Worm (Caenorhabditis elegans) whole organism, midembryonic: Measurements from ENCODE around the gene clp-2.

ENCODE experiments used
- T22C8.4 ChIP-seq: fragments of 200-800 bp; sonication (Bioruptor generic); IDR thresholded peaks from 2 replicates; pipeline ENCODE4 v1.3.6; 2022; ENCODE audit warnings: missing genetic modification characterization, missing compliant biosample characterization
- cog-1 ChIP-seq: sonication (generic microtip); optimal IDR thresholded peaks from 2 replicates; lab custom pipeline; 2016; ENCODE audit warnings: missing genetic modification characterization, missing compliant biosample characterization
- flt-1 ChIP-seq: fragments of 200-800 bp; sonication (Bioruptor generic); IDR thresholded peaks from 2 replicates; pipeline ENCODE4 v1.3.6; 2022; ENCODE audit warnings: missing genetic modification characterization, missing compliant biosample characterization
- klf-2 ChIP-seq: fragments of 200-800 bp; sonication (Bioruptor generic); conservative IDR thresholded peaks from 2 replicates; pipeline ENCODE4 v1.3.6; 2022; ENCODE audit warnings: missing genetic modification reagents, missing genetic modification characterization, missing compliant biosample characterization
- med-1 ChIP-seq: sonication (generic microtip); optimal IDR thresholded peaks from 2 replicates; lab custom pipeline; 2017; ENCODE audit warnings: missing genetic modification characterization, mild to moderate bottlenecking, missing compliant biosample characterization, antibody characterized with exemption, missing genetic modification reagents; ENCODE audit not compliant: insufficient read depth
- ref-1 ChIP-seq: fragments of 200-800 bp; sonication (Bioruptor generic); conservative IDR thresholded peaks from 2 replicates; pipeline ENCODE4 v1.3.6; 2022; ENCODE audit warnings: missing genetic modification reagents, missing genetic modification characterization, missing compliant biosample characterization
- tab-1 ChIP-seq: fragments of 200-800 bp; sonication (Bioruptor generic); IDR thresholded peaks from 2 replicates; pipeline ENCODE4 v1.3.6; 2022; ENCODE audit warnings: missing genetic modification characterization, missing compliant biosample characterization
- ztf-23 ChIP-seq: fragments of 200-800 bp; sonication (Bioruptor generic); IDR thresholded peaks from 2 replicates; pipeline ENCODE4 v1.3.6; 2022; ENCODE audit warnings: missing genetic modification reagents, missing genetic modification characterization, missing compliant biosample characterization
- ztf-29 ChIP-seq: fragments of 200-800 bp; sonication (Bioruptor generic); IDR thresholded peaks from 2 replicates; pipeline ENCODE4 v1.3.6; 2022; ENCODE audit warnings: missing genetic modification reagents, missing genetic modification characterization, missing compliant biosample characterization

clp-2 gene

DNA sequence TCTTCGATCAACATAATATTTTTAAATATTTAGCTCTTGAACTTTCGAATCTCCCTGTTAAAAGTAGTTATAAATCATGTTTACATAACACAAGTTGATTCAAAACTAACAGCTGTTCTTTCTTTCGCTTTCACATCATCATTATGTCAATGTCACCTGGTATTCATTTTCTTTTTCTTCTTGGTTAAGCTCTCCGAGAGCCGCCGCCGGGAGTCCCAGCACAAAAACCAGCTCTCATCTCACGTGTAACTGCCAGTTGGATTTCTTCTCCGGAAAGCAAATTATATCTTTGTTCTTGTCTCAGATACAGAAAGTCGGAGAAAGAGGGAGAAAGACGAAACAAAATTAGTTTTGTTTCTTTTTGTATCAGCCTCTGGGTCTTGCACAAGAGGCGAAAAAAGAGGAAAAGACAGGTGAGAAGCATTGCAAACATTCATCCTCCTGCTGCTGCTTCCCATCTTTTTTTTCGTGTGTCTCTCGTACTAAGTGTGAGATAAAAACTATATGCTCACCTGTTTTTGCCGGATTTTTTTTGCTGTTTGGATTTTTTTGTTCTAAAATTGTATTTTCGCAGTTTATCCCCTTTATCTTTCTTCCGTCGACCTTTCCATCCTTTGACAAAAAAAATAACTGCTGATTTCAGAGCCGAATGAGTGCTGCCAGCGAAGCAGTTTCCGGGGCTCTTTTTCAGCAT lies 27.6 kb upstream of the clp-2 start, which contains the start of gene F17C8.3:
TSS of gene F17C8.3 (plus strand) at position 644 of the 694 bp plus-strand sequence.
- TF ChIP-seq med-1 (GFP tag; lab: Kevin White, UChicago) (no peak), flt-1 (GFP tag; lab: Robert Waterston, UW) (no peak), cog-1 (tag; lab: Kevin White, UChicago) (no peak), klf-2 (GFP tag; lab: Robert Waterston, UW) (no peak), T22C8.4 (GFP tag; lab: Robert Waterston, UW) (no peak), ztf-29 (no peak), ztf-23 (GFP tag; lab: Robert Waterston, UW) (no peak), ref-1 (GFP tag; lab: Robert Waterston, UW) (no peak), tab-1 (GFP tag; lab: Robert Waterston, UW) (no peak)

ce11 chrIII:4723922-4724321 lies 20.1 kb upstream of the clp-2 start:
- TF ChIP-seq med-1 (GFP tag; lab: Kevin White, UChicago) (no peak), klf-2 (GFP tag; lab: Robert Waterston, UW) (no peak), cog-1 (tag; lab: Kevin White, UChicago) (no peak), ref-1 (GFP tag; lab: Robert Waterston, UW) (no peak), flt-1 (GFP tag; lab: Robert Waterston, UW) (0 out of 2 replicates have a peak, but pooled peaks have one; percentile 44)

ce11 chrIII:4721750-4722149 lies 17.9 kb upstream of the clp-2 start, which contains the start of gene acy-1:
TSS of gene acy-1 (plus strand) at chrIII:4722095.
- TF ChIP-seq tab-1 (GFP tag; lab: Robert Waterston, UW), result no peak
- TF ChIP-seq klf-2 (GFP tag; lab: Robert Waterston, UW), result no peak
- no peak for TF ChIP-seq flt-1 (GFP tag; lab: Robert Waterston, UW)
- peak; percentile 25 for TF ChIP-seq cog-1 (tag; lab: Kevin White, UChicago)

ce11 chrIII:4720620-4721227 lies 16.9 kb upstream of the clp-2 start, which contains the start of gene emb-5:
TSS of gene emb-5 (minus strand) at chrIII:4720670.
- TF ChIP-seq med-1 (GFP tag; lab: Kevin White, UChicago) (no peak), ref-1 (GFP tag; lab: Robert Waterston, UW) (no peak), cog-1 (tag; lab: Kevin White, UChicago) (no peak), flt-1 (GFP tag; lab: Robert Waterston, UW) (0 out of 2 replicates have a peak, but pooled peaks have one; percentile 45)

- no peak for TF ChIP-seq med-1 (GFP tag; lab: Kevin White, UChicago)
These were observed 11.3 kb upstream of the clp-2 start, which contains the start of gene him-18 for ce11 chrIII:4715088-4715487. TSS of gene him-18 (minus strand) at chrIII:4715188.

DNA sequence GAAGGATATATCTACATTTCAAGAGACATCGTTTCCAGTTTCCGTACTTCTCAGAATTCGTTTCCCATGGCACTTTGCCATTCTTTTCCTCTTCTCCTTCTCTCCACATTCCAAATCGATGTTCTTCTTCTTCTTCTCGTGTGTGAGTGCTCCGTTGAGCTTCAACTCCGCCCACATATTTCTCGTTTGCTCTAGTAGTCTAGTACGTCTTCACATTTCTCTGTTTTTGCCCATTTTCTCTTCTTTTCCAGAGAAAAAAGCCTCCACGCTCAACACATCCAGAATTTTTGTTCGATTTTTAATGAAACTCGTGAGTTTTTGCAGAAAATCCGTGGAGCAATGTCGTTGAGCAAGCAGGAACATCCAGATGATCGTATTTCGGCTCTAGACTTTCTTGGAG lies 5.1 kb upstream of the clp-2 start, which contains the start of gene T04A8.18:
TSS of gene T04A8.18 (plus strand) at position 301 of the 400 bp plus-strand sequence.
- TF ChIP-seq tab-1 (GFP tag; lab: Robert Waterston, UW) (no peak), ref-1 (GFP tag; lab: Robert Waterston, UW) (no peak), flt-1 (GFP tag; lab: Robert Waterston, UW) (no peak), med-1 (GFP tag; lab: Kevin White, UChicago) (no peak), klf-2 (GFP tag; lab: Robert Waterston, UW) (no peak), cog-1 (tag; lab: Kevin White, UChicago) (no peak), ztf-29 (no peak), ztf-23 (GFP tag; lab: Robert Waterston, UW) (no peak), T22C8.4 (GFP tag; lab: Robert Waterston, UW) (no peak)

DNA sequence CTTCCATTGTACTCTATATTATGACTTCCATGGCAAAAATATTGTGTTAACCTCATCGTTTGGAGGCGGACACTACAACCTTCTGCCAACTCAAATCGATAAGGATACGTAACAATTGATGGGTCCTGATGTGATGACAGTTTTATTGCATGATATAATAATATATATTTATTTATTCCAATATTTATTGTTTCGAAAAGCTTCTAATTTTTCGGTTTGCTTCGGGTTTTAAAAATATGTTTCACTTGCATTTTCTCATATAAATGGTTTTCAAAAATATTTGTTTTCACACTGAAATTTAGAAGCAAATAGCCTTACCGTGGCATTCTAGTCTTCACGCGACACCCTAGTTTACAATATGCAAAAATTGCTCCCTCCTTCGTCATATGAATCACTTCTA lies 2.9 kb upstream of the clp-2 start, which contains the start of gene T04A8.13:
TSS of gene T04A8.13 (plus strand) at position 301 of the 400 bp plus-strand sequence.
- TF ChIP-seq klf-2 (GFP tag; lab: Robert Waterston, UW), result no peak
- TF ChIP-seq cog-1 (tag; lab: Kevin White, UChicago), result no peak
- no peak for TF ChIP-seq tab-1 (GFP tag; lab: Robert Waterston, UW)
- TF ChIP-seq ztf-23 (GFP tag; lab: Robert Waterston, UW), result no peak
- no peak for TF ChIP-seq flt-1 (GFP tag; lab: Robert Waterston, UW)
- TF ChIP-seq ztf-29, result no peak
- TF ChIP-seq med-1 (GFP tag; lab: Kevin White, UChicago), result no peak
- TF ChIP-seq ref-1 (GFP tag; lab: Robert Waterston, UW), result no peak
- TF ChIP-seq T22C8.4 (GFP tag; lab: Robert Waterston, UW), result no peak

- TF ChIP-seq tab-1 (GFP tag; lab: Robert Waterston, UW), result no peak
- TF ChIP-seq ztf-29, result no peak
- no peak for TF ChIP-seq klf-2 (GFP tag; lab: Robert Waterston, UW)
- TF ChIP-seq T22C8.4 (GFP tag; lab: Robert Waterston, UW), result no peak
- no peak for TF ChIP-seq med-1 (GFP tag; lab: Kevin White, UChicago)
- TF ChIP-seq ref-1 (GFP tag; lab: Robert Waterston, UW), result no peak
- TF ChIP-seq ztf-23 (GFP tag; lab: Robert Waterston, UW), result no peak
- TF ChIP-seq flt-1 (GFP tag; lab: Robert Waterston, UW), result no peak
- TF ChIP-seq cog-1 (tag; lab: Kevin White, UChicago), result no peak
These were observed 1.4 kb upstream of the clp-2 start, which contains the start of gene pgap-2 for ce11 chrIII:4705207-4705606. TSS of gene pgap-2 (plus strand) at chrIII:4705507.

DNA sequence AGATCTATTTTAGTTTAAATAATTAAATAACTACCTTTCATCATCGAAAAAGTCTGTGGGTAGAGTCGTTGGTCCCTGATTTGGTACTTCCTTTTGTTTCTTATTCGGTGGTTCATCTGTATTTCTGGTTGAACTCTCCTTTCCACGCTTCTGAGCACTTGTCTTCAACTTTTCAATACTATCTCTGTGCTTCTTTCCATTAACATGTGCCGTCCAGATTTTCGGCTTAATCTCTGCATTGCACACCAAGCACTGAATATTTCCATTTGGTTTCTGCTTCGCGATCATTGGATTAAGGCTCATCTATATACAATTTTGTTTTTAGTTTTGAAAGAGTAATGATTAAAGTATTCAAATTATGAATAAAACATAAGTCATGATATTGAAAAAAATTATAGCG lies 3.9 kb downstream of the clp-2 start, which contains the start of gene sel-13:
TSS of gene sel-13 (minus strand) at position 303 of the 400 bp plus-strand sequence.
- TF ChIP-seq ztf-23 (GFP tag; lab: Robert Waterston, UW), result no peak
- TF ChIP-seq cog-1 (tag; lab: Kevin White, UChicago), result no peak
- no peak for TF ChIP-seq ztf-29
- TF ChIP-seq flt-1 (GFP tag; lab: Robert Waterston, UW), result no peak
- TF ChIP-seq T22C8.4 (GFP tag; lab: Robert Waterston, UW), result no peak
- TF ChIP-seq klf-2 (GFP tag; lab: Robert Waterston, UW), result no peak
- TF ChIP-seq med-1 (GFP tag; lab: Kevin White, UChicago), result no peak
- TF ChIP-seq tab-1 (GFP tag; lab: Robert Waterston, UW), result no peak
